Worm (Caenorhabditis elegans): Measurements from ENCODE around the gene CD4.11.

CD4.11 gene

ce11 chrV:5576008-5576407 is 8.9 kb upstream of the CD4.11 start (continued):
- TF ChIP-seq snpc-4 (tag; optimal IDR thresholded peaks at IDR 0.05): peak; percentile 91
- no peak for TF ChIP-seq nhr-76 (tag; optimal IDR thresholded peaks at IDR 0.05)
- TF ChIP-seq daf-16 (GFP tag; optimal IDR thresholded peaks at IDR 0.05): peak in 1 of 2 experiments; percentile 44
- TF ChIP-seq daf-16 (tag; optimal IDR thresholded peaks at IDR 0.05): peak; percentile 90
- TF ChIP-seq lsy-2 (tag; optimal IDR thresholded peaks at IDR 0.05): peak in 1 of 2 experiments; percentile 79
- TF ChIP-seq duxl-1 (tag; optimal IDR thresholded peaks at IDR 0.05; ENCODE audit: poor library complexity): no peak
- 0 out of 2 replicates have a peak, but pooled peaks have one; percentile 33 for TF ChIP-seq nhr-41 (GFP tag; IDR thresholded peaks at IDR 0.05)
- TF ChIP-seq nhr-77 (tag; optimal IDR thresholded peaks at IDR 0.05): peak; percentile 25
- no peak; the same call in 1 of the 2 replicates for TF ChIP-seq pha-4 (GFP tag; IDR thresholded peaks at IDR 0.05)
- peak; percentile 61 for TF ChIP-seq pha-4 (tag; optimal IDR thresholded peaks at IDR 0.05)
- TF ChIP-seq nhr-102 (tag; optimal IDR thresholded peaks at IDR 0.05): peak; percentile 60
- TF ChIP-seq unc-130 (GFP tag; optimal IDR thresholded peaks at IDR 0.05): no peak
- TF ChIP-seq attf-4 (tag; optimal IDR thresholded peaks at IDR 0.05): no peak
- peak; percentile 98 for TF ChIP-seq nhr-28 (tag; optimal IDR thresholded peaks at IDR 0.05)
- peak; percentile 47 for TF ChIP-seq dpl-1 (GFP tag; optimal IDR thresholded peaks at IDR 0.05)
- peak; percentile 45 for TF ChIP-seq T20F7.1 (GFP tag; optimal IDR thresholded peaks at IDR 0.05)
- no peak for TF ChIP-seq spr-3 (GFP tag; optimal IDR thresholded peaks at IDR 0.05)
- TF ChIP-seq php-3 (GFP tag; IDR thresholded peaks at IDR 0.05): 0 out of 2 replicates have a peak, but pooled peaks have one; percentile 25
- TF ChIP-seq nhr-10 (tag; optimal IDR thresholded peaks at IDR 0.05): no peak
- TF ChIP-seq ctbp-1 (GFP tag; IDR thresholded peaks at IDR 0.05): 0 out of 2 replicates have a peak, but pooled peaks have one; percentile 10
- no peak for TF ChIP-seq ceh-82 (tag; optimal IDR thresholded peaks at IDR 0.05)
- TF ChIP-seq egl-43 (GFP tag; IDR thresholded peaks at IDR 0.05): 0 out of 2 replicates have a peak, but pooled peaks have one; percentile 63
- TF ChIP-seq tra-1 (GFP tag; IDR thresholded peaks at IDR 0.05): 0 out of 2 replicates have a peak, but pooled peaks have one; percentile 18
- peak; percentile 76 for TF ChIP-seq dmd-6 (GFP tag; IDR thresholded peaks at IDR 0.05)
- peak; percentile 68; the same call in 1 of the 2 replicates for TF ChIP-seq dmd-8 (GFP tag; IDR thresholded peaks at IDR 0.05)
- TF ChIP-seq daf-19 (GFP tag; conservative IDR thresholded peaks at IDR 0.05): 0 out of 2 replicates have a peak, but pooled peaks have one; percentile 56
- TF ChIP-seq nhr-48 (tag; optimal IDR thresholded peaks at IDR 0.05): peak; percentile 55

- TF ChIP-seq ztf-7 (tag; optimal IDR thresholded peaks at IDR 0.05) (no peak), fos-1 (tag; optimal IDR thresholded peaks at IDR 0.05) (no peak), aha-1 (tag) (peak; percentile 94), pha-4 (GFP tag; IDR thresholded peaks at IDR 0.05) (no peak), pha-4 (tag; optimal IDR thresholded peaks at IDR 0.05) (no peak), F49E8.2 (tag; optimal IDR thresholded peaks at IDR 0.05; ENCODE audit: borderline replicate concordance) (no peak), F10B5.3 (tag; optimal IDR thresholded peaks at IDR 0.05) (no peak), set-16 (GFP tag; IDR thresholded peaks at IDR 0.05) (no peak)
Measured at ce11 chrV:5579666-5580065, 5.3 kb upstream of the CD4.11 start.

- TF ChIP-seq snpc-4 (tag; optimal IDR thresholded peaks at IDR 0.05): no peak
- no peak for TF ChIP-seq arid-1 (GFP tag; conservative IDR thresholded peaks at IDR 0.05)
- no peak for TF ChIP-seq Y75B8A.6 (GFP tag; IDR thresholded peaks at IDR 0.05)
- TF ChIP-seq Y105C5A.15 (GFP tag; IDR thresholded peaks at IDR 0.05): no peak
- TF ChIP-seq duxl-1 (tag; optimal IDR thresholded peaks at IDR 0.05; ENCODE audit: poor library complexity): no peak
- TF ChIP-seq F26F4.8 (GFP tag; conservative IDR thresholded peaks at IDR 0.05): no peak
- no peak for TF ChIP-seq lin-1 (GFP tag; IDR thresholded peaks at IDR 0.05)
- TF ChIP-seq nhr-77 (tag; optimal IDR thresholded peaks at IDR 0.05): no peak
- no peak for TF ChIP-seq nhr-48 (tag; optimal IDR thresholded peaks at IDR 0.05)
- peak; percentile 3 for TF ChIP-seq nhr-11 (tag; optimal IDR thresholded peaks at IDR 0.05)
- TF ChIP-seq jun-1 (tag; optimal IDR thresholded peaks at IDR 0.05): no peak
- no peak for TF ChIP-seq lin-38 (GFP tag; IDR thresholded peaks at IDR 0.05)
- no peak for TF ChIP-seq nhr-111 (GFP tag; optimal IDR thresholded peaks at IDR 0.05)
- no peak for TF ChIP-seq ceh-32 (tag; optimal IDR thresholded peaks at IDR 0.05; ENCODE audit: poor library complexity)
- peak in 1 of 2 experiments; percentile 13 for TF ChIP-seq hif-1 (tag; optimal IDR thresholded peaks at IDR 0.05)
- no peak for TF ChIP-seq dmd-8 (GFP tag; IDR thresholded peaks at IDR 0.05)
- TF ChIP-seq sdz-12 (GFP tag; optimal IDR thresholded peaks at IDR 0.05): no peak
- no peak for TF ChIP-seq ztf-7 (tag; optimal IDR thresholded peaks at IDR 0.05)
- TF ChIP-seq unc-39 (tag; optimal IDR thresholded peaks at IDR 0.05): no peak
- no peak for TF ChIP-seq set-16 (GFP tag; IDR thresholded peaks at IDR 0.05)
- TF ChIP-seq F37D6.2 (tag; optimal IDR thresholded peaks at IDR 0.05): no peak
- TF ChIP-seq D1046.2 (GFP tag; IDR thresholded peaks at IDR 0.05): no peak
- TF ChIP-seq madf-9 (GFP tag; conservative IDR thresholded peaks at IDR 0.05): no peak
Measured at ce11 chrV:5580517-5580916, 4.4 kb upstream of the CD4.11 start.

All from whole organism, L4 larva.